Fruit fly (Drosophila melanogaster): Measurements from ENCODE around the gene TrpRS-m.

The TrpRS-m gene

dm6 chr3L:17808597-17809213 lies 40.8 kb upstream of the TrpRS-m start, which contains the start of gene CG32191 (continued):
- no peak for TF ChIP-seq CG14667 (GFP tag; IDR thresholded peaks at IDR 0.05)
- TF ChIP-seq CG12071 (GFP tag; optimal IDR thresholded peaks at IDR 0.05): peak; percentile 32
- TF ChIP-seq CG16863 (GFP tag; optimal IDR thresholded peaks at IDR 0.05): no peak
- TF ChIP-seq Six4 (GFP tag; optimal IDR thresholded peaks at IDR 0.05): no peak
- no peak for TF ChIP-seq D19A (tag; optimal IDR thresholded peaks at IDR 0.05)
- TF ChIP-seq CG6689 (GFP tag; IDR thresholded peaks at IDR 0.05): no peak
- peak; percentile 44 for TF ChIP-seq CG10543 (GFP tag; optimal IDR thresholded peaks at IDR 0.05)
- no peak for TF ChIP-seq CG12769 (tag; optimal IDR thresholded peaks at IDR 0.05)
- TF ChIP-seq CG7372 (GFP tag; IDR thresholded peaks at IDR 0.05): no peak
- TF ChIP-seq CG17361 (GFP tag; IDR thresholded peaks at IDR 0.05): no peak
- TF ChIP-seq hb (GFP tag; IDR thresholded peaks at IDR 0.05; ENCODE audit: partially characterized antibody): no peak
- TF ChIP-seq CG7839 (tag; optimal IDR thresholded peaks at IDR 0.05): no peak
- 0 out of 3 replicates have a peak, but pooled peaks have one; percentile 31 for TF ChIP-seq ci (GFP tag; IDR thresholded peaks at IDR 0.05)
- TF ChIP-seq CG6854 (GFP tag; optimal IDR thresholded peaks at IDR 0.05): peak; percentile 11
- no peak for TF ChIP-seq CG1647 (GFP tag; optimal IDR thresholded peaks at IDR 0.05)
- TF ChIP-seq kah (GFP tag; optimal IDR thresholded peaks at IDR 0.05): no peak
- no peak for TF ChIP-seq CG11456 (GFP tag; IDR thresholded peaks at IDR 0.05)
- no peak for TF ChIP-seq Awh (GFP tag; IDR thresholded peaks at IDR 0.05)
- no peak for TF ChIP-seq pros (GFP tag; optimal IDR thresholded peaks at IDR 0.05)
- no peak for TF ChIP-seq Hr51 (GFP tag; optimal IDR thresholded peaks at IDR 0.05)
- TF ChIP-seq gsb (GFP tag; IDR thresholded peaks at IDR 0.05): no peak
- TF ChIP-seq ranshi (GFP tag; IDR thresholded peaks at IDR 0.05): no peak
- no peak for TF ChIP-seq sna (GFP tag; IDR thresholded peaks at IDR 0.05; ENCODE audit: partially characterized antibody)
- no peak for TF ChIP-seq odd (GFP tag; optimal IDR thresholded peaks at IDR 0.05)
- TF ChIP-seq NFAT (GFP tag; IDR thresholded peaks at IDR 0.05): peak; percentile 14; the same call in 1 of the 2 replicates
- TF ChIP-seq ftz-f1 (GFP tag; optimal IDR thresholded peaks at IDR 0.05): no peak
- no peak for TF ChIP-seq CG31365 (tag; optimal IDR thresholded peaks at IDR 0.05)
- TF ChIP-seq CG9876 (GFP tag; optimal IDR thresholded peaks at IDR 0.05): no peak
- TF ChIP-seq CG10462 (GFP tag; optimal IDR thresholded peaks at IDR 0.05): no peak
- no peak for TF ChIP-seq CG9932 (GFP tag; IDR thresholded peaks at IDR 0.05)
- peak; percentile 34 for TF ChIP-seq Meics (GFP tag; optimal IDR thresholded peaks at IDR 0.05)
- no peak for TF ChIP-seq CG7963 (GFP tag; IDR thresholded peaks at IDR 0.05; ENCODE audit: partially characterized antibody)
- TF ChIP-seq btn (GFP tag; optimal IDR thresholded peaks at IDR 0.05): no peak
- 0 out of 2 replicates have a peak, but pooled peaks have one; percentile 23 for TF ChIP-seq CG32532 (GFP tag; IDR thresholded peaks at IDR 0.05)
- 0 out of 2 replicates have a peak, but pooled peaks have one; percentile 32 for TF ChIP-seq Atf6 (GFP tag; IDR thresholded peaks at IDR 0.05)
- TF ChIP-seq mam (GFP tag; optimal IDR thresholded peaks at IDR 0.05): no peak
- no peak for TF ChIP-seq CG8281 (tag; optimal IDR thresholded peaks at IDR 0.05)
- TF ChIP-seq HHEX (GFP tag; optimal IDR thresholded peaks at IDR 0.05): peak; percentile 37
- no peak for TF ChIP-seq CG2202 (tag; optimal IDR thresholded peaks at IDR 0.05)
- TF ChIP-seq CG6765 (GFP tag; optimal IDR thresholded peaks at IDR 0.05): no peak
- TF ChIP-seq Xbp1 (GFP tag; optimal IDR thresholded peaks at IDR 0.05): no peak
- TF ChIP-seq pan (optimal IDR thresholded peaks at IDR 0.05): no peak
- TF ChIP-seq pan (GFP tag; optimal IDR thresholded peaks at IDR 0.05 in 1 of 2, IDR thresholded peaks at IDR 0.05 in 1 of 2): no peak
- TF ChIP-seq CG42726 (GFP tag; IDR thresholded peaks at IDR 0.05; ENCODE audit: partially characterized antibody): no peak
- no peak for TF ChIP-seq CG14014 (GFP tag; IDR thresholded peaks at IDR 0.05)
- TF ChIP-seq CG6175 (GFP tag; IDR thresholded peaks at IDR 0.05): 0 out of 3 replicates have a peak, but pooled peaks have one; percentile 33
- no peak for TF ChIP-seq CG18619 (GFP tag; optimal IDR thresholded peaks at IDR 0.05)
- TF ChIP-seq CG33557 (GFP tag; optimal IDR thresholded peaks at IDR 0.05): no peak
- TF ChIP-seq Vsx1 (GFP tag; optimal IDR thresholded peaks at IDR 0.05): peak; percentile 3
- no peak for TF ChIP-seq onecut (GFP tag; IDR thresholded peaks at IDR 0.05)
